Fruit fly (Drosophila melanogaster) whole organism, embryonic: ENCODE results near the gene CG32436.

ENCODE experiments used
- CG11398 ChIP-seq: fragments of 200-800 bp; sonication (Bioruptor generic); optimal IDR thresholded peaks from 2 replicates; lab custom pipeline; 2016; ENCODE audit warnings: missing biosample characterization, missing genetic modification characterization
- Dp ChIP-seq: fragments of 200-800 bp; sonication (Bioruptor generic); optimal IDR thresholded peaks from 2 replicates; lab custom pipeline; 2018; ENCODE audit warnings: missing biosample characterization, mild to moderate bottlenecking, missing genetic modification characterization, moderate library complexity
- Eip74EF ChIP-seq, 2 experiments: fragments of 200-800 bp in 1 of 2; fragments of >200 bp in 1 of 2; sonication (Bioruptor generic) in 1 of 2; optimal IDR thresholded peaks; 2 replicates each; lab custom pipeline; 2017 to 2019; ENCODE audit warnings: missing biosample characterization in 2 of 2, missing genetic modification characterization in 2 of 2, mild to moderate bottlenecking in 1 of 2, moderate library complexity in 1 of 2
- HLHmδ ChIP-seq: fragments of 200-800 bp; sonication (Bioruptor generic); optimal IDR thresholded peaks from 2 replicates; lab custom pipeline; 2018; ENCODE audit warnings: missing biosample characterization, mild to moderate bottlenecking, missing genetic modification characterization, moderate library complexity
- caup ChIP-seq: fragments of 200-800 bp; sonication (Bioruptor generic); optimal IDR thresholded peaks from 3 replicates; lab custom pipeline; 2017; ENCODE audit warnings: missing biosample characterization, mild to moderate bottlenecking, missing genetic modification characterization, moderate library complexity; ENCODE audit not compliant: severe bottlenecking
- zfh2 ChIP-seq: fragments of 200-800 bp; sonication (Bioruptor generic); optimal IDR thresholded peaks from 2 replicates; lab custom pipeline; 2016; ENCODE audit warnings: missing biosample characterization, missing genetic modification characterization

DNA sequence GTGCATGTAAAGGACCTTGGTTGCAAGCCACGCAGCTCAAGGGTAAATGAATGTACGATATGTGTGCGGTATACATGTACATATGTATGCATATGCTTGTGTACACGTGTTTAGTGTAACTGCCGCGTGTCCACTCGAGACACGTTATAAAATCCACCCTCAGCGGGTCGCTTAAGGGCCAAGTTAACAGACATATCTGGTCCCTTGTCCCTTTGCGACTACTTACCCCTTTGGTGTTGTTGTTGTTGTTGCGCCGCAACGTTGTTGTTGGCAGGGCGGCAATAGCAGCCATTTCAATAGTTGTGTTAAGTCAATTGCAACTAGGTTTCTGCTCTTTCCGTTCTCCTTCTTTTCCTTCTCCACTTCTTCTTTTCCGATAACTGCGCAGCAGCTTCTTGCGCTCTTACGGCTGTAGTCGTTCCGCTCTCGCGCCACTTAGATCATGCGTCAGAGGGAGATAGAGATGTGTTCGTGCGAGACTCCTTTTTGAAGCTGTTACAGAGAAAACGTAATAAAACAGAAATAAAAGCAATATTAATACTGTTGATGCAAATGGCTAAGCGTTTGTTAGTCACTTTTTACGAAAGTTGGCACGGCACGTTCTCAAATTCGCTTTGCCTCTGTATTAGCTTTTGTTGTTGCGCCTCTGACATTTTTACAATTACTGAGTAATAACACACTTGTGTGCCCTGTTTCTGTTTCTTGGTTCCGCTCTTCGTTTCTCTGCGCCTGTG, 2.8 kb downstream of the CG32436 start:
- TF ChIP-seq Dp (no peak), HLHmδ (GFP tag; lab: Kevin White, UChicago) (no peak), zfh2 (GFP tag; lab: Kevin White, UChicago) (no peak), Eip74EF (GFP tag; optimal IDR thresholded peaks at IDR 0.05; lab: Kevin White, UChicago) (no peak), caup (no peak), CG11398 (GFP tag; lab: Kevin White, UChicago) (no peak)
